Worm (Caenorhabditis elegans): Measurements from ENCODE around the gene cyp-33C9.

ce11 chrV:3065928-3066327 is 28.4 kb downstream of the cyp-33C9 start, which contains the start of gene srh-185:
- TF ChIP-seq mdl-1 (tag; optimal IDR thresholded peaks at IDR 0.05) (no peak), ceh-82 (tag; optimal IDR thresholded peaks at IDR 0.05) (no peak), unc-62 (GFP tag; optimal IDR thresholded peaks at IDR 0.05 in 1 of 2) (peak in 1 of 2 experiments; percentile 11), unc-62 (tag; optimal IDR thresholded peaks at IDR 0.05) (no peak), nhr-11 (tag; optimal IDR thresholded peaks at IDR 0.05) (no peak)
